Worm (Caenorhabditis elegans): ENCODE data around the gene Y110A2AL.6.

Gene Y110A2AL.6

DNA sequence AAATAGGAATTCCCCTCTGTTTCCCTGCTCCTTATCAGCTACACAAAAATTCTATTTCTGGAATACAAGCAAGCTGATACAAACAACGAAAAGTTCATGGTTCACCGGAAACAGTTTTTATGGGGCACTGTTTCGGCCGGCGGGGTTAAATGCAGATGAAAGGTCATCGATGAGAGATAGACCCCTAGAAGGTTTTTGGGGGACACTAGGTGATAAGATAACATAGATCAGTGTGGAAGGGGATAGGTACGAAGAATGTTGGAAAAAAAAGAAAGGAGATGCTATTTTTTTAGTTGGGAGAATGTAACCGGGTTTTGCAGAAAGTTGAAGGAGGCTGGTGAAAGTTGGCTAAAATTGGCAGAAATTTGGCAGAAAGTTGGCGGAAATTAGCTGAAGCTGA is 35.9 kb downstream of the Y110A2AL.6 start:
- no peak for TF ChIP-seq ceh-2 (tag; optimal IDR thresholded peaks at IDR 0.05)
- TF ChIP-seq elt-2 (tag; optimal IDR thresholded peaks at IDR 0.05) = peak; percentile 37
- TF ChIP-seq nhr-232 (tag; optimal IDR thresholded peaks at IDR 0.05) = no peak

DNA sequence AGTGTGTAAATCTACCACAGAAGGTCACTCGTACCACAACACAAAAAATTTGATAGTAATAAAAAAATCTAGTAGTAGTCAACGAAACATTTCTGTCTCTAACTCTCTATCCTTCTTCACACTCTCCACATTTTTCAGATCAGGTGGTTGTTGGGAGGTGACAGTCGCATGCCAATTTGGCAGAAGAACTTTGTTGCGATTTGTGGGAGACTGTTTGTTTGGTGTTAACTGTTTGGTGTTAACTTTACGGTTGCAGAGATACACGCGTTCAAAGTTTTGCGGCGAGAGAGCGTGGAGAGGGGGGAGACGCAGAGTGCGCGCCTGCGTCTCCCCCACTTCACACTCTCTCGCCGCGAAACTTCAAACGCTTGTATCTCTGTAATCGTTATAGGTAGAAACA is 36.5 kb downstream of the Y110A2AL.6 start:
- no peak for TF ChIP-seq C08G9.2 (tag; optimal IDR thresholded peaks at IDR 0.05)
- TF ChIP-seq ztf-16 (tag; optimal IDR thresholded peaks at IDR 0.05) = no peak
- no peak for TF ChIP-seq ceh-19 (GFP tag; optimal IDR thresholded peaks at IDR 0.05)
- no peak for TF ChIP-seq hlh-15 (tag; optimal IDR thresholded peaks at IDR 0.05)
- TF ChIP-seq ceh-2 (tag; optimal IDR thresholded peaks at IDR 0.05) = no peak
- no peak for TF ChIP-seq ahr-1 (tag; optimal IDR thresholded peaks at IDR 0.05)
- TF ChIP-seq pha-4 (tag; optimal IDR thresholded peaks at IDR 0.05) = no peak
- TF ChIP-seq fkh-6 (tag; optimal IDR thresholded peaks at IDR 0.05) = no peak
- TF ChIP-seq eyg-1 (tag; optimal IDR thresholded peaks at IDR 0.05) = no peak
- TF ChIP-seq elt-2 (tag; optimal IDR thresholded peaks at IDR 0.05) = no peak
- TF ChIP-seq fax-1 (tag; optimal IDR thresholded peaks at IDR 0.05) = no peak
- TF ChIP-seq elt-4 (tag; optimal IDR thresholded peaks at IDR 0.05) = no peak
- TF ChIP-seq F13H6.1 (tag; optimal IDR thresholded peaks at IDR 0.05) = no peak

DNA sequence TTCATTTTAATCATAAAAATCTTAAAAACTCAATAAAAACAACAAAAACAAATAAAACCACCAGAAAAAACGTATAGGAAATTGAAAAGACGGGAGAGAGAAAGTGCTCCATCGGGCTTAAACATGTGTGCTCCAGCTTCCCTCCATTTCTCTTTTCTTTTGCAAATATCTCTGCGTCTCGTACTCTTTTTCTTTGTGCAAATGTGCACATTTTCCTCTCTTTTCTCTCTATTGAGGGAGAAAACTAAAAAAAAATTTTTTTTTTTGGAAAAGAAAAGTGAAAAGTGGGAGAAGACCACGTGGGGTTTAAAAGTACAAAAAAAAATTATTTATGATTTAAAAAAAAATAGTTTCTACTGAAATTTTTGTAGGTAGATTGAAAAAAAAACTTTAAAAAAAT is 37.2 kb downstream of the Y110A2AL.6 start:
- TF ChIP-seq hlh-8 (tag; optimal IDR thresholded peaks at IDR 0.05) = peak; percentile 69
- TF ChIP-seq unc-3 (GFP tag; conservative IDR thresholded peaks at IDR 0.05) = no peak
- TF ChIP-seq unc-3 (tag; optimal IDR thresholded peaks at IDR 0.05) = no peak
- TF ChIP-seq K02D7.2 (tag; optimal IDR thresholded peaks at IDR 0.05) = no peak

DNA sequence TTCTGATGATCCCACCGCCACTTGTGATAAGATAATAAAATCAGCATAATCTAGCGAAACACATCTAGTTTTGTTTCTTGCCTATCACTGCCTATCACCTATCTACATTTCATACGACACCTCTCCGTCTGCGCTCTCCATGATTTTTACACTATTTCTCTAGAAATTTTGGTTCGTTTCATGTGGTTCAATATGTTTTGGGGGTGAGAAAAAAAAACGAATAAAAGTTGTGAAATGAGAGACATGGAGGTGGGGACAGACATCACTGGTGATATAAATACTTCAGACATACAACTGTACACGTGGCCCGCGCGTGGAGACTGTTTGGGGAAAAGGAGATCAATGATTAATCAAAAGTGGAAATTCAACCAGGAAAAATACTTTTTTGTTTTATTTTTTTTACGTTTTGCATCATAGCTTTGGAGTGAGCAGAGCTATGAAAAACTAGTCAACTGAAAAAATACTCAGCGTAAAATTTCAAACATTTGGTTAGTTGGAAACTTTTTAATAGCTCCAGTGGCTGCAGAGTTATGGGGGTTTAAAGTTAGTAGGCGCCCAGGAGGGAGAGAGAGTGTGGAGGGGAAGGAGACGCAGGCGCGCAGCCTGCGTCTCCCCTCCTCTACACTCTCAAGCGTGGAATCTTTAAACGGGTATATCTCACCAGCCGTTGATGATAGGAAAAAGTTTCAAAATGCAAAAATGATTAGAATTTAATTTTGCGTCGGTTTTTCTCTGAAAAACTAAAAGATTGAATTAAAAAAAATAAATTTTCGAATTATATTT is 38.4 kb downstream of the Y110A2AL.6 start:
- TF ChIP-seq elt-2 (tag; optimal IDR thresholded peaks at IDR 0.05) = peak; percentile 88
- no peak for TF ChIP-seq ceh-24 (tag; optimal IDR thresholded peaks at IDR 0.05)

DNA sequence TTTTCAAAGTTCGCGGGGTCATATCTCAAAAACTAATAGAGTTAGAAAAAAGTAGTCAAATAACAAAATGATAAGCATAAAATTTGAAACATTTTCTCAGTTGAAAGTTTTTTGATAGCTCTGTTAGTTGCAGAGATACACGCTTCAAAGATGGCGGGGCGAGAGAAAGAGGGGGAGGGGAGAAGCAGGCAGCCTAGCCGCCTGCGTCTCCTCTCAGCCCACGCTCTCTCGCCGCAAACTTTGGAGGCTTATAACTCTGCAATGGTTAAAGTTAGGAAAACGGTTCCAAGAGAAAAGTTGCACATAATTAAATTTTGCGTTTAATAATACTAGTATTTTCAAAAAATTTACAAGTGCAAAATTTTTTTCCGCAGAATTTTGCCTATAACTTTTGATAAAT is 39.7 kb downstream of the Y110A2AL.6 start:
- TF ChIP-seq fkh-6 (tag; optimal IDR thresholded peaks at IDR 0.05) = no peak
- TF ChIP-seq nfya-1 (tag; optimal IDR thresholded peaks at IDR 0.05) = no peak
- no peak for TF ChIP-seq elt-4 (tag; optimal IDR thresholded peaks at IDR 0.05)
- TF ChIP-seq pros-1 (tag; optimal IDR thresholded peaks at IDR 0.05) = no peak
- TF ChIP-seq T23F11.4 (GFP tag; optimal IDR thresholded peaks at IDR 0.05) = no peak
- TF ChIP-seq nhr-11 (tag; optimal IDR thresholded peaks at IDR 0.05) = no peak
- TF ChIP-seq sox-2 (GFP tag; IDR thresholded peaks at IDR 0.05) = no peak
- TF ChIP-seq ceh-34 (tag; optimal IDR thresholded peaks at IDR 0.05) = no peak
- TF ChIP-seq ceh-30 (tag; optimal IDR thresholded peaks at IDR 0.05) = no peak
- TF ChIP-seq F13H6.1 (tag; optimal IDR thresholded peaks at IDR 0.05) = no peak
- no peak for TF ChIP-seq pax-1 (tag; optimal IDR thresholded peaks at IDR 0.05)
- TF ChIP-seq npax-4 (tag; optimal IDR thresholded peaks at IDR 0.05) = no peak
- TF ChIP-seq hlh-13 (GFP tag; optimal IDR thresholded peaks at IDR 0.05) = no peak
- no peak for TF ChIP-seq unc-42 (tag; optimal IDR thresholded peaks at IDR 0.05)
- TF ChIP-seq odd-2 (tag; optimal IDR thresholded peaks at IDR 0.05) = no peak
- TF ChIP-seq che-1 (tag; optimal IDR thresholded peaks at IDR 0.05) = no peak
- no peak for TF ChIP-seq ceh-6 (GFP tag; optimal IDR thresholded peaks at IDR 0.05)
- no peak for TF ChIP-seq ceh-14 (tag; optimal IDR thresholded peaks at IDR 0.05)
- TF ChIP-seq dmd-4 (tag; optimal IDR thresholded peaks at IDR 0.05; ENCODE audit: borderline replicate concordance) = no peak
- TF ChIP-seq ama-1 (optimal IDR thresholded peaks at IDR 0.05) = no peak

Measured in whole organism, late embryonic.